Fruit fly (Drosophila melanogaster) whole organism: ENCODE measurements around the gene Nasp.

Experiments used
- CG8478 ChIP-seq: fragments of >200 bp; optimal IDR thresholded peaks from 2 replicates; lab custom pipeline; 2018; ENCODE audit warnings: inconsistent platforms
- Dll ChIP-seq: fragments of >200 bp; optimal IDR thresholded peaks from 2 replicates; lab custom pipeline; 2017
- EcR ChIP-seq, 2 experiments: fragments of >200 bp; optimal IDR thresholded peaks; 2 replicates each; lab custom pipeline; 2017; ENCODE audit warnings: missing biosample characterization in 2 of 2, missing genetic modification characterization in 2 of 2, missing genetic modification reagents in 2 of 2
- pan ChIP-seq: fragments of >200 bp; optimal IDR thresholded peaks from 2 replicates; lab custom pipeline; 2017
- psq ChIP-seq: fragments of >200 bp; optimal IDR thresholded peaks from 2 replicates; lab custom pipeline; 2017
- usp ChIP-seq: fragments of >200 bp; optimal IDR thresholded peaks from 2 replicates; lab custom pipeline; 2017; ENCODE audit warnings: missing biosample characterization, missing genetic modification characterization, mixed read lengths

Gene Nasp

DNA sequence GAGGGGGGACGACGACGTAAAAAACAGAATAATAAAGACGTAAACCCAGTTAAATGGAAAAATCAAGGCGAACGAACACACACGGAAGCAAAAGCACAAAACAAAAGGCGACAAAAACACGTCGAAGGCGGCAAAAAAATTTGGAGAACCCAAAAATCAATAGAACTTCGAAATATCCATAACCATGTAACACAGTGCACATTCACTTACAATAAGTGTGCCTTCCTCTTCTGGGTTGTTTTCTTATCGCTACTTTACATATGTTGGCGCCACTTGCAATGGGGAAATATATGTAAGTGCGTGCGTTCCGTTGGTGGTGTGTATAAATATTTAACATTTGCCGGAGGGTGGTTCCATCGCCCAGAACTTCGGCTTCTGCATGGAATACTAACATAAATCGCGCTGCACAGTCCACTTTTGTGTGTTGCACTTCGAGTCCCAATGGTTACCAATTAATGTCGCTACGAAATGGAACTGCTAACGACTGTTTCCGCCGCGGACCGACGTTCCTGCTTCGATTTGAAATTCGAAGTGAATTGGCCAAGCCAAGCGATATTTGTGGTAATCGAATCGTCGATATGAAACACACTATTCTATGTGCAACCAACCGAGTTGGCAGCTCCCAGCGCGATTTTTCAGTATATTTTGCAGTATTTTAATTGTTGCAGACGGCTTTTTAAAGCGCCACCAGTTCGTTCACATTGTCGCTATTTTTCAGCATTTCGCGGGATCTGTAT is at the start of gene Nasp, which contains the start of gene CG9801:
Nasp (plus strand) TSS at position 665 of the 737 bp plus-strand sequence.
CG9801 (minus strand) TSS at position 542 of the 737 bp plus-strand sequence.
- TF ChIP-seq EcR (GFP tag; optimal IDR thresholded peaks at IDR 0.05; lab: Kevin White, UChicago) = no peak
- no peak for TF ChIP-seq Dll (lab: Kevin White, UChicago)
- TF ChIP-seq CG8478 (lab: Kevin White, UChicago) = no peak
- no peak for TF ChIP-seq usp (GFP tag; lab: Kevin White, UChicago)
- no peak for TF ChIP-seq pan (lab: Kevin White, UChicago)
- TF ChIP-seq psq (lab: Kevin White, UChicago) = no peak

DNA sequence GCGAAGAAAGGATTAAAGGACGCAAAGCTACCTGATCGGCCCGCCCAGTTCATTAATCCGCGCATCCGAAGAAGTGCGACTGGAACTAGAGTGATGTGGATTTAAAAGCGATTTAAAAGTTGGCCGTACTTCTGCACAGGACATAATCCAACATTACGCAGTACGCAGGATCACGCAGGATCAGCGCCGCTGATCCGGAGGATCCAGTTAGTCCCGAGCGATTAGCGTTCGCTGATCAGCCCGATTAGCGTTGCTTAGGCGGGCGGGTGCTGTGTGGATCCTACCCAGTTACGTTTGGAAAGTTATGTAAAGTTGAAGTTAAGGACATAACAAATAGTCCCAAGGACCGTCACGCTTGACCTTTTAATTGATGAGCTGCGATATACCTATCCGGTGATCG is 48.4 kb upstream of the Nasp start:
- TF ChIP-seq usp (GFP tag; lab: Kevin White, UChicago) (no peak), pan (lab: Kevin White, UChicago) (no peak), Dll (lab: Kevin White, UChicago) (no peak)

DNA sequence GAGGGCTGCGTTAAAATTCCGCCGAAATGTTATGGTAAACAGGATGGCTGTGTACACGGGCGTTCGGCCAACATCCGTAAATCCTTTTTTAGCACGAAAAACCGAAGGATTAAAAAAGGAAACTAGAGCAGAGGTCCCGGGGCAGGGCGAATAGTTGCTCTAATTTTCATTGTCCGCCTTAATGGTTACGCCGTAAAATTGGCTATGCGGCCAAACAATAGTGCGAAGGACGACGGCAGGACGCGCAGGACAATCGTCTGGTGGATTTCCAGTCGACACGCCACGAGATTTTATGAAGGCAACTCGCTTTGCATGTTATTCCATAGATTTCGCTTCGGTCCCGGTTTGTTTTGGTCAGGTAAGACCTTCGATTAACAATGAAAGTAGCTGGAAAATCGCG is 46.9 kb upstream of the Nasp start:
- TF ChIP-seq Dll (lab: Kevin White, UChicago) = no peak
- no peak for TF ChIP-seq CG8478 (lab: Kevin White, UChicago)
- TF ChIP-seq usp (GFP tag; lab: Kevin White, UChicago) = no peak
- TF ChIP-seq EcR (GFP tag; optimal IDR thresholded peaks at IDR 0.05; lab: Kevin White, UChicago) = no peak
- TF ChIP-seq psq (lab: Kevin White, UChicago) = no peak
- no peak for TF ChIP-seq pan (lab: Kevin White, UChicago)

DNA sequence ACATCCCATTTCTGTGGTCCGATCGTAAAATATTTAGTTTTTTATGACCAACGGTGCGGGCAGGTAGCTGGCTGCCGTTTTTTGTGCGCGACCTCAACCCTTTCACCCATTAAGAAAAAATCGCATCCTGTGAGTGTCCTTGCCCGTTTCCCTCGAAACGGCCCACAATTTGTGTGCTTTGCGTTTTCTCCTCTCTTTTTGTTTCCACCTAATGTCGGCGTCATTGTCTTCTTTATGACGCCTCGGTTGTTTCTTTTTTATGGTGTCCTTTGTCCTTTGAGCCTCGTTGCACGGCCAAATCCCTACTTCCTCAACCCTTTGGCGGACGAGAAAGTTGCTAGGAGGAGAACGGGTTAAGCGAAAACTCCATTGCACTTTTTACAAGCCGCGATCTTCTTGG is 46.4 kb upstream of the Nasp start:
- no peak for TF ChIP-seq EcR (GFP tag; optimal IDR thresholded peaks at IDR 0.05; lab: Kevin White, UChicago)
- no peak for TF ChIP-seq CG8478 (lab: Kevin White, UChicago)
- TF ChIP-seq Dll (lab: Kevin White, UChicago) = no peak
- TF ChIP-seq psq (lab: Kevin White, UChicago) = no peak
- no peak for TF ChIP-seq pan (lab: Kevin White, UChicago)
- no peak for TF ChIP-seq usp (GFP tag; lab: Kevin White, UChicago)

DNA sequence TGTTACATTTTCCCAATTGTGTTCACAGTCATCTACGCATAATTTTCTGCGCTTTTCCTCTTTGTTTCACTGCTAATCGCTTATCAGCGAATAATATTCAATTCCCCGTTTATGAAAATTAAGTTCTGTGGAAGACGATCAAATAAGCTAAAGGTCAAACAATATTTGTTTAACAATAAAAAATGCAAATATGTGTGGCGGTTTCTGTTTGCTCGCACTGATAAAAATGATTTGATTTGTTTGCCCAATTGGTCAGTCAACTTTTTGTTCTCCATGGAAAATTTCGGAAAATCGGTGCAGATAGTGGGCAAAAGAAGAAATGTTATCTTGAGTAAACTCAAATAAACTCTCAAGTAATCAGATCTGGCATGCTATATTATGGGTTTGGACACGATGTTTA is 42.9 kb upstream of the Nasp start:
- TF ChIP-seq CG8478 (lab: Kevin White, UChicago) (no peak), psq (lab: Kevin White, UChicago) (no peak), EcR (GFP tag; optimal IDR thresholded peaks at IDR 0.05; lab: Kevin White, UChicago) (no peak), Dll (lab: Kevin White, UChicago) (no peak), pan (lab: Kevin White, UChicago) (no peak), usp (GFP tag; lab: Kevin White, UChicago) (no peak)

DNA sequence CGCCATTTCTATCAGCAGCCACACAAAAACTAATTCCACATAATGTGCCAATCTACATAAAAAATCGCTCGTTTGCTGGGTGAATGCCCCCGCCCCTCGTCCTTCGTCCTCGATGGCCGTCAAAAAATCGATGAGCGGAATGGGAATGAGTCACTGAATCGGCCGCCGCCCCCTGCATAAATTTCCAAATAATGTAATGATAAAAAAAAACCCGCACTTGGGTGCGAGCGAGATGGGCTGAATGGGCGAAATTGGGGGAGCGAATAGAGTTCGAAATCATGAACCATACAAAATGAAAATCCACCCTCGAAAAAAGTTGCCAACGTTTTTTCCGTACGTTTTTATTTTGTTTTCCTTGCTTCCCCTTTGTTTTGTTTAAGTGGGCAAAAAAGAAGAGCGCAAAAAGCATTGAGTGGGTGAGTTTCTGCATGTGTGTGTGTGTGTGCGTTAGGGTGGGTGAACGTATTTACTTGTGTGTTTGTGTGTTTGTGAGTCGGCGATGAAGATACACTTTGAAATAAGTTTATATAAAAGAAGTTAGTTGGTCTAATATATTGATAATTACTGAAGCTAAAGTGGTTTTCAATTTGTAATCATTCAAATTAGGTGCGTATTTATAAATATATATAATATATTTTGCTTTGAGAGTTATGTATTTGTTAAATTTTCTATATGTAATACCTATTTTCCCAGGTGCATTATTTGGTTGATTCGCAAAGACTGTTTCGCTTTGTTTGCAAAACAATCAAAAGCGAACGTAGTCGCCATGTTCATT is 42.1 kb upstream of the Nasp start:
- TF ChIP-seq EcR (GFP tag; optimal IDR thresholded peaks at IDR 0.05; lab: Kevin White, UChicago) = no peak
- TF ChIP-seq Dll (lab: Kevin White, UChicago) = no peak
- no peak for TF ChIP-seq usp (GFP tag; lab: Kevin White, UChicago)
- TF ChIP-seq pan (lab: Kevin White, UChicago) = no peak
- TF ChIP-seq CG8478 (lab: Kevin White, UChicago) = no peak
- no peak for TF ChIP-seq psq (lab: Kevin White, UChicago)

DNA sequence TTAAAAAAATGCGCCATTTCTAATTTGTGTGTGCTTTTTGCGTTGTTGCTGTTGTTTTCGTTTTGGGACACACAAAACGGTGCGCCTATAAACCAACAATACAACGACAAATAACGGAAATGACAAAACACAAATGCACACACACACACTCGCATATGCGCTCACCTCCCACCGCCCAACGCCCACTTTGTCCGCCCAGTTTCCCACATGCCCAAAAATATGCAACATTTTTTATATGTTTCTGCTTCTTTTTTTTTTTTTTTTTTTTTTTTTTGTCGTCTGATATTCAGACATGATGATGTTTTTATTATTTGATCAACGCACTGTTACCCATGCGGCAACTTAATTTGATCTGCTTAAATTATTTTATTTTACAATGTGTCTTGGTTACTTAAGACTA is 40.4 kb upstream of the Nasp start:
- TF ChIP-seq usp (GFP tag; lab: Kevin White, UChicago) = no peak
- TF ChIP-seq EcR (GFP tag; optimal IDR thresholded peaks at IDR 0.05; lab: Kevin White, UChicago) = no peak
- no peak for TF ChIP-seq psq (lab: Kevin White, UChicago)
- TF ChIP-seq Dll (lab: Kevin White, UChicago) = no peak
- TF ChIP-seq pan (lab: Kevin White, UChicago) = no peak
- no peak for TF ChIP-seq CG8478 (lab: Kevin White, UChicago)

DNA sequence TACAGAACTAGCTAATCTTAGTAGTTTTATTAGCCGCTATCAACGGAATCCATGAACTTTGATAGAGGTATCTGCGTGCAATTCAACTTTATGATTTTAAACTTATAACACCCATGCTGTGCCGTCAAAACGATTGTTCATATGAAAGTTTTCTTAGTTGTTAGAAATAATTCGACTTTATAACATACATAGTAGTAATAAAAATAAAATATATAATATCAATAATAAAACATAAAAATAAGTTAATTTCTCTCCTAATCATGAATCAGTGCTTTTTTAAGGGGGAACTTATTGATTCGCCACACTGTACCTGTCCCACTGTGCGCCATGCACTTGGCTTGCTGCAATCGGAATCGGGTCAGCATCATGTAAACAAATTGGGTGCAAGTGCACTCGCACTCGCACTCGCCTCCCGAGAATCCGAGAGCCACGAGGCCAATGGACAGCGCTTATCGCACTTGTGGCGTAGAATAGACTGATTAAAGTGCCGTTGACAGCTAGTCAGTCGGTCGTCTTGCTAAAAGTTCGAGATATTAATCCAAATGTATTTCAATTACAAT is 35.6 kb upstream of the Nasp start:
- TF ChIP-seq usp (GFP tag; lab: Kevin White, UChicago) (no peak), Dll (lab: Kevin White, UChicago) (no peak), EcR (GFP tag; optimal IDR thresholded peaks at IDR 0.05; lab: Kevin White, UChicago) (no peak), psq (lab: Kevin White, UChicago) (no peak), CG8478 (lab: Kevin White, UChicago) (no peak), pan (lab: Kevin White, UChicago) (no peak)

DNA sequence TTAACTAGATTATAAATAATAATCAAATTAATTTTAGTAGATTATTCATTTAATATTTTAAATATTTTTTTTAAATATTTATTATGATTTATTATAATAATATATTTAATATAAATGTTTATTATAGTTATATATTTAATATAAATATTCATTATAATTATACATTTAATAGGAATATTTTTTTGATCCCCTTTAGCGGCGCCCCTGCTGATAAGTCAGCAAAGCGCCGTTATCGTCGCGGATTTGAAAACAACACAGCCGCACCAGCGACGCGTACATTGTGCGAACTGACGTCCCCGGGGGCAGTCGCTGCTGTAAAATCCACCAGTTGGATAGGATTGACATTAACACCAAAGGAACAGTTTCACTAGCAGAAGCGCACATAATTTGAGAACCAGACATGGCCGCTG is 34.9 kb upstream of the Nasp start, which contains the start of gene CG8112:
CG8112 (plus strand) TSS at position 212 of the 410 bp plus-strand sequence.
- no peak for TF ChIP-seq Dll (lab: Kevin White, UChicago)
- no peak for TF ChIP-seq pan (lab: Kevin White, UChicago)
- TF ChIP-seq EcR (GFP tag; optimal IDR thresholded peaks at IDR 0.05; lab: Kevin White, UChicago) = no peak
- TF ChIP-seq CG8478 (lab: Kevin White, UChicago) = no peak

DNA sequence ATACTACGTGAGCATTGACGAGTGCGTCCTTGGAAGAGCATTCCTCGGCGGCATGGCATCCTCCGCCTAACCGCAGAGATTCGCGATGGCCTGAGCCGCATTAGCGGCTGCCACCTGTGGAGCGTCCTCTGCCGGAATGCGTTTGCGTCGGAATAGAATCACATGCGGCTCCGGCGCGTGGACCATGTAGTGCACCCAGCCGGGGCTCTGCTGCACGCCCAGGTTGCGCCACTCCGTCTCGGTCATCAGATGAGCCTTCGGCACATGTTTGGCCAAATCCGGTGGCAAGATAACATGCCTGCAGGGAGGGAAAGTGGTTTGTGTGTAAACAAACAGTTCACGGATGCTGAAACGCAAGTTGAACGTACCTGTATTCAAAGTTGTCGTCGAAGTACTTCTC is 32.2 kb upstream of the Nasp start:
- no peak for TF ChIP-seq EcR (GFP tag; optimal IDR thresholded peaks at IDR 0.05; lab: Kevin White, UChicago)
- TF ChIP-seq CG8478 (lab: Kevin White, UChicago) = no peak
- TF ChIP-seq pan (lab: Kevin White, UChicago) = no peak
- no peak for TF ChIP-seq psq (lab: Kevin White, UChicago)
